Fruit fly (Drosophila melanogaster) whole organism, adult: Measurements from ENCODE around the gene CG2211.

Source experiments
- CG11617 ChIP-seq: fragments of 200-800 bp; sonication (Bioruptor generic); optimal IDR thresholded peaks from 2 replicates; lab custom pipeline; 2017; ENCODE audit warnings: mild to moderate bottlenecking, missing biosample characterization, missing genetic modification reagents, missing genetic modification characterization
- CG12768 ChIP-seq: fragments of 200-800 bp; sonication (Bioruptor generic); optimal IDR thresholded peaks from 2 replicates; lab custom pipeline; 2017; ENCODE audit warnings: missing biosample characterization, missing genetic modification characterization, mild to moderate bottlenecking, moderate library complexity, missing genetic modification reagents
- CG14711 ChIP-seq: fragments of 200-800 bp; sonication (Bioruptor generic); optimal IDR thresholded peaks from 2 replicates; lab custom pipeline; 2018; ENCODE audit warnings: missing biosample characterization, mild to moderate bottlenecking, missing genetic modification characterization, moderate library complexity
- CG33017 ChIP-seq: fragments of 200-800 bp; sonication (Bioruptor generic); optimal IDR thresholded peaks from 2 replicates; lab custom pipeline; 2018; ENCODE audit warnings: missing biosample characterization, mild to moderate bottlenecking, missing genetic modification characterization, moderate library complexity
- CG5204 ChIP-seq: fragments of 200-800 bp; sonication (Bioruptor generic); optimal IDR thresholded peaks from 2 replicates; lab custom pipeline; 2016; ENCODE audit warnings: missing biosample characterization, missing genetic modification characterization
- CG7045 ChIP-seq: fragments of 200-800 bp; sonication (Bioruptor generic); optimal IDR thresholded peaks from 2 replicates; lab custom pipeline; 2017; ENCODE audit warnings: missing biosample characterization, mild to moderate bottlenecking, missing genetic modification characterization
- CG7101 ChIP-seq: fragments of 200-800 bp; sonication (Bioruptor generic); optimal IDR thresholded peaks from 2 replicates; lab custom pipeline; 2018; ENCODE audit warnings: missing biosample characterization, mild to moderate bottlenecking, missing genetic modification characterization, moderate library complexity
- Clk ChIP-seq: fragments of 200-800 bp; sonication (Bioruptor generic); optimal IDR thresholded peaks from 2 replicates; lab custom pipeline; 2017; ENCODE audit warnings: missing biosample characterization, missing genetic modification characterization
- Crg-1 ChIP-seq: fragments of 200-800 bp; sonication (Bioruptor generic); optimal IDR thresholded peaks from 2 replicates; lab custom pipeline; 2016; ENCODE audit warnings: missing biosample characterization, missing genetic modification characterization
- Hr96 ChIP-seq: fragments of 200-800 bp; sonication (Bioruptor generic); optimal IDR thresholded peaks from 2 replicates; lab custom pipeline; 2016; ENCODE audit warnings: missing biosample characterization, missing genetic modification characterization
- Mnt ChIP-seq: fragments of 200-800 bp; sonication (Bioruptor generic); optimal IDR thresholded peaks from 2 replicates; lab custom pipeline; 2016; ENCODE audit warnings: missing biosample characterization, mild to moderate bottlenecking, missing genetic modification characterization
- bab1 ChIP-seq: fragments of 200-800 bp; sonication (Bioruptor generic); optimal IDR thresholded peaks from 3 replicates; lab custom pipeline; 2019; ENCODE audit warnings: missing biosample characterization, mild to moderate bottlenecking, missing genetic modification characterization, moderate library complexity
- cic ChIP-seq: fragments of 200-800 bp; sonication (Bioruptor generic); optimal IDR thresholded peaks from 2 replicates; lab custom pipeline; 2017; ENCODE audit warnings: missing biosample characterization, mild to moderate bottlenecking, missing genetic modification characterization, moderate library complexity
- cnc ChIP-seq, 2 experiments: fragments of >200 bp; optimal IDR thresholded peaks; 2 replicates each; lab custom pipeline; 2017
- kay ChIP-seq: fragments of 200-800 bp; sonication (Bioruptor generic); peaks from one replicate; lab custom pipeline; 2016; ENCODE audit warnings: missing biosample characterization, missing genetic modification characterization, borderline replicate concordance
- ovo ChIP-seq: fragments of 200-800 bp; sonication (Bioruptor generic); optimal IDR thresholded peaks from 2 replicates; lab custom pipeline; 2016; ENCODE audit warnings: missing biosample characterization, missing genetic modification characterization
- pad ChIP-seq: fragments of 200-800 bp; sonication (Bioruptor generic); optimal IDR thresholded peaks from 3 replicates; lab custom pipeline; 2017; ENCODE audit warnings: missing biosample characterization, missing genetic modification characterization, mild to moderate bottlenecking, moderate library complexity, missing genetic modification reagents
- tj ChIP-seq: fragments of 200-800 bp; sonication (Bioruptor generic); optimal IDR thresholded peaks from 3 replicates; lab custom pipeline; 2017; ENCODE audit warnings: missing biosample characterization, mild to moderate bottlenecking, missing genetic modification characterization, moderate library complexity
- toe ChIP-seq: fragments of 200-800 bp; sonication (Bioruptor generic); optimal IDR thresholded peaks from 2 replicates; lab custom pipeline; 2016; ENCODE audit warnings: missing biosample characterization, missing genetic modification characterization

The CG2211 gene

DNA sequence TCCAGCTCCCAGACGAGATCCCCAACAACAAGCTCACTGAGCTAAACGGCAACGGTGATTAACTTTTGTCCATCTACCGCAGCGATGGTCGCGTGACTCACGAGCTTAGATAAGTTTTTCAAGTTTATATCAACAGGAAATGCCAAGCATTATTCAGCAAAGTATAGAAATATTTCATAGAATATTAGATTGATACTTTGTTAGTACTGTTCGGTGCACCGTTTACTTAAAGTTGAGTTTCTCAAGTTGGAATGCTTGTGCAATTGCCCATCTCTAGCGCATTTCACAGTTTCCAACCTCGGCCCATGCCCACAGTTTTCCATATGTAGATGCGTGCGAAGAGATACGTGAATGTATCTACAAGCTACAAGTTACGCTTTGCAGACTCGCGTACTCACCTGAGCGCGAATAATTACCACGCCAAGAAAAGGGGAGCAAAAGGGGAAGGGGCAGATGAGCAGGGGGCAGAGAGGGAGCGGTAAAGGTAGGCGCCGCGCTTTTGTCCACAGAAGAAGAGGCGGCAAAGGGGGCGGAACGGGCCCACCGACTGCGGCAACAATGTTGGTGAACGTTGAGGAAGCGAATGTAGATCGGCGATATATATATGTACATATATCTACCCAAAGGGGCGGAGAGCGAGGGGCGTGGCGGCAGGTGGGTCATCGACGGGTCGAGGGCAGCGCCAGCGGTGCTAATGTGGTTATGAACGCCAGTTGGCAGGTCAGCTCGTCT, 41.0 kb upstream of the CG2211 start:
- TF ChIP-seq CG5204 (no peak), Hr96 (GFP tag; lab: Kevin White, UChicago) (no peak), ovo (no peak), CG7045 (GFP tag; lab: Kevin White, UChicago) (no peak)

DNA sequence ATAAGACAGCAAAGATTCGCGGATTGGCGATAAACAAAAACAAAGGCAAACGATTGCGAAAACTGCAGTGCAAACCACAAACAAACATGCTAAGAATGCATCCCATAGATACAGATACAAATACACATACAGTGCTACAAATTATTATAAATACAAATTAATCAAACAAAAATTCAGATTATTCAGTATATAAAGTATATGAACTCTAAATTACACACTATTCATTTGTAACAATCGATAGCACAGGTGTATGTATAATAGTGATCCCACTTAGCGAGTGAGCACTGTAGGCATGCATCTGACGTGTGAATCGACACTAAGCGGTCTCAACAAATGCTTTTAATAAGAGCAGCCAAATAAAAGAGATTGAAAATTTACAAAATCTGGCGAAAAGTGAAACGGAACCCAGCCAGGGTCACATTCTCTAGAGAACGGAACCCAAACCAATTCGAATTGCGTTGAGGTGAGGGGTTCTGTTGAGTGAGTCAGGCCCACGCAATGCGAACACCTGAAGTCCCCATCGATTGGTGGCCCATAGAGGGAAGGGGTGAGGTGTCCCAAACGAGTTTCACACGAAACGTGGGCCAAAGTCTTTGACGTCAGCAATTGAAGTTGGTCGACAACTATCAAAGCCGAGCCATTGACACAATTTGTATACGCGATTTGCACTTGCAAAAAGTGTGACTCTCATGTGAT, 39.4 kb upstream of the CG2211 start:
- TF ChIP-seq CG11617 (GFP tag; lab: Kevin White, UChicago) (peak; percentile 9), tj (GFP tag; lab: Kevin White, UChicago) (peak; percentile 40), CG33017 (tag; lab: Kevin White, UChicago) (peak; percentile 57), cnc (optimal IDR thresholded peaks at IDR 0.05; lab: Kevin White, UChicago) (no peak), toe (no peak), kay (GFP tag; lab: Kevin White, UChicago) (peak; percentile 25), CG7101 (tag; lab: Kevin White, UChicago) (peak; percentile 38), bab1 (GFP tag; lab: Kevin White, UChicago) (peak; percentile 55), cic (GFP tag; lab: Kevin White, UChicago) (no peak), CG5204 (peak; percentile 50)

DNA sequence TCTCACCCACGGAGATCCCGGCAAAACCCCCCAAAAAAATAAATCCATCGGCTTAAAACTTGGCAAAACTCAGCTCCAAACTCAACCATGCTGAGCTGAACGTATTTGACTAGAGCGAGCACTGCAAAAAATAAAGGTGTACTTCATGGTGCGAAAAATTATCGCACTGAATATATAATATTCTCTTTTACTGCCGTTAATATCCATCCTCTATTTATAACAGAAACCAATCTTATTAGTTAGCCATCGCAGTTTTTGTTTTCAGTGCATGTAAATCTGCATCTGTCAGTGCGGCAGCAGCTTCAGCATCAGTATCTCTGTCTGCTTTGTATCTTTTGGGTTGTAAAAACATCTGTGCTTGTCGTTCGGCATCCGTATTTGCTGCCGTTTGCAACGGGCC, 35.8 kb upstream of the CG2211 start:
- TF ChIP-seq CG14711 (no peak), Clk (GFP tag; lab: Kevin White, UChicago) (no peak), bab1 (GFP tag; lab: Kevin White, UChicago) (no peak), CG7045 (GFP tag; lab: Kevin White, UChicago) (no peak), Mnt (no peak), CG7101 (tag; lab: Kevin White, UChicago) (no peak)

DNA sequence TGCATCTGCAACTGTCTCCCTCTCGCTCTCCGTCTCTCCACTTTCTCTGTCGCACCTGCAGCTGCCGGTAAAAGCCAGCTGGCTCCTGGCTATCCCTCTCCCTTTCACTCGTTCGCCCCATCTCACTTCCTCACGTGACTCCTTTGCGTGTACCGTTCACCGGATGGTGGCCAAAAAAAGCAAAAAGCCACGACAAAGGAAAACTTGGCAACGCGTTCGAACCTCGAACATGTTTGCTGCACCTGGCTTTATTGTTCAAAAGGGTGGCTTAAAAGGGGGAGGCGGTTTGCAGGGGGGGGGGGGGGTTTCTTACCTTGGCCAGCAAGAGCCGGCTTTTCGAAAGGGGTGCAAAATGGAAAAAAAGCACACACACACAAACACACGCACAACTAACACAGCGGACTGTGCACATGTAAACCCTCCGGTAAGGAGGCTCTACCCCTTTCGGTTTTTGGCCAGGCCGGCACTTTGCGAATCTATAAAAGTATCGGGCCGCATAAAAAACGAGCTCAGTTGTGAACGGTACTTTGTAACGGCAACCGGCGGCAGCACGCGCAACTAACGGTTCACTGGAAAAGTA, 35.0 kb upstream of the CG2211 start, which contains the start of gene ru:
Gene ru, plus strand, starts transcription at position 530 of the 580 bp plus-strand sequence.
- no peak for TF ChIP-seq cnc (optimal IDR thresholded peaks at IDR 0.05; lab: Kevin White, UChicago)
- TF ChIP-seq CG7045 (GFP tag; lab: Kevin White, UChicago): no peak
- no peak for TF ChIP-seq toe
- TF ChIP-seq CG12768 (GFP tag; lab: Kevin White, UChicago): no peak
- no peak for TF ChIP-seq pad (GFP tag; lab: Kevin White, UChicago)
- TF ChIP-seq cic (GFP tag; lab: Kevin White, UChicago): no peak
- TF ChIP-seq ovo: no peak

DNA sequence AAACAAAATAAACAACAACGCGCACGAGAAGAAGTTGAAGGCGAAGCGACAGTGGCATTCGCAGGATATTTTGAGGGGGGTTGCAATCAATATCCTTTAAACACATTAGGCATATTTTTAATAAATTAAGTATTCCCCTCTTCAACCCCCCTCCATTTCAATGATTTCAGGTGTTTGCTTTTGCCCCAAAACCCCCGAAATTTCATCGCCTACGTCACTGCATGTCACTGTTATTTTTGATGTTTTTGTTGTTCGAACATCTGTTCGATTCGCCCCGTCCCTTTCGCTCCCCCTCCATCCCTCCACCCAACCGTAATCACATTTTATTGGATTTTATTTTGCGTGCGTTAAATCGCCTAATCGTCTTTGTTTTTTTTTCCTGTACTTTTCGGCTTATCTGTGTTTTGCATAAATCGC, 33.0 kb upstream of the CG2211 start:
- TF ChIP-seq CG11617 (GFP tag; lab: Kevin White, UChicago) (no peak), pad (GFP tag; lab: Kevin White, UChicago) (peak; percentile 63)

dm6 chr3L:1366879-1367650, 31.9 kb upstream of the CG2211 start:
- TF ChIP-seq CG7045 (GFP tag; lab: Kevin White, UChicago): no peak
- peak; percentile 6 for TF ChIP-seq cic (GFP tag; lab: Kevin White, UChicago)
- no peak for TF ChIP-seq CG12768 (GFP tag; lab: Kevin White, UChicago)
- TF ChIP-seq tj (GFP tag; lab: Kevin White, UChicago): no peak
- no peak for TF ChIP-seq Crg-1 (GFP tag; lab: Kevin White, UChicago)
- TF ChIP-seq toe: no peak

dm6 chr3L:1364368-1364767, 29.2 kb upstream of the CG2211 start:
- TF ChIP-seq toe (no peak), CG14711 (no peak), CG5204 (no peak)

DNA sequence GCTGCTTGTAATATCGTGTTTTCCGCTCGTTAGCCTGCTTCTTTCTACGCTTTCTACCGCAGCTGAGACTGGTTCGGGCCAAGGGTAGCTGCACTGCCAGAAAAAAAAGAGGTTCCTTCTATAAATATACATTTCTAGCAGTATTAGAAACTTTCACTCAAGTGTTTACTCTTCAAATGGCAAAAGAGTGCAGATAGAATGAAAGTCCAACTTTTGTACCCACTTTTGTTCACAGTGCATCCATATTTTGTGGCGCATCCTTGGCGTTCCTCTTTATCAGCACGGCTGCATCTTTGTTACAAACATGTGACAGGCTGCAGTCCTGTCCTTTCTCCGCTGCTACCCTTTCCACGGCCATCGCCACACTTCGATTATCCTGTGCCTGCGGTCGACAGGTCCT, 23.2 kb upstream of the CG2211 start:
- TF ChIP-seq CG14711 (no peak), CG33017 (tag; lab: Kevin White, UChicago) (no peak), CG7101 (tag; lab: Kevin White, UChicago) (no peak), cnc (optimal IDR thresholded peaks at IDR 0.05; lab: Kevin White, UChicago) (no peak), kay (GFP tag; lab: Kevin White, UChicago) (no peak), CG7045 (GFP tag; lab: Kevin White, UChicago) (no peak), pad (GFP tag; lab: Kevin White, UChicago) (no peak), CG11617 (GFP tag; lab: Kevin White, UChicago) (no peak), cic (GFP tag; lab: Kevin White, UChicago) (no peak), Hr96 (GFP tag; lab: Kevin White, UChicago) (no peak)
